Worm (Caenorhabditis elegans) whole organism, late embryonic: ENCODE data around the gene bet-2.

Experiments used
- C08G9.2 ChIP-seq: sonication (generic microtip); optimal IDR thresholded peaks from 2 replicates; lab custom pipeline; 2016; ENCODE audit warnings: mild to moderate bottlenecking, missing genetic modification characterization, moderate library complexity, missing compliant biosample characterization
- C38D4.7 ChIP-seq: fragments of 200-800 bp; sonication (Bioruptor generic); optimal IDR thresholded peaks from 2 replicates; lab custom pipeline; 2018; ENCODE audit warnings: mild to moderate bottlenecking, missing genetic modification characterization, moderate library complexity, missing compliant biosample characterization
- F13H6.1 ChIP-seq: sonication (generic microtip); optimal IDR thresholded peaks from 2 replicates; lab custom pipeline; 2016; ENCODE audit warnings: missing genetic modification characterization, missing compliant biosample characterization
- K09A11.1 ChIP-seq: sonication (generic microtip); optimal IDR thresholded peaks from 2 replicates; lab custom pipeline; 2017; ENCODE audit warnings: antibody characterized with exemption, mild to moderate bottlenecking, missing genetic modification characterization, missing compliant biosample characterization; ENCODE audit not compliant: insufficient read depth
- Y22D7AL.16 ChIP-seq: sonication (generic microtip); optimal IDR thresholded peaks from 2 replicates; lab custom pipeline; 2016; ENCODE audit warnings: missing genetic modification characterization, missing compliant biosample characterization
- ahr-1 ChIP-seq: sonication (generic microtip); optimal IDR thresholded peaks from 2 replicates; lab custom pipeline; 2016; ENCODE audit warnings: missing genetic modification characterization, missing compliant biosample characterization
- ama-1 ChIP-seq: fragments of 150-350 bp; optimal IDR thresholded peaks from 2 replicates; lab custom pipeline; 2014
- ceh-14 ChIP-seq: sonication (generic microtip); optimal IDR thresholded peaks from 2 replicates; lab custom pipeline; 2016; ENCODE audit warnings: missing genotype, missing genetic modification characterization, missing compliant biosample characterization
- ceh-18 ChIP-seq: sonication (generic microtip); optimal IDR thresholded peaks from 2 replicates; lab custom pipeline; 2016; ENCODE audit warnings: missing genetic modification characterization, missing compliant biosample characterization
- ceh-19 ChIP-seq: fragments of 200-800 bp; sonication (Bioruptor generic); optimal IDR thresholded peaks from 2 replicates; lab custom pipeline; 2018; ENCODE audit warnings: mild to moderate bottlenecking, missing genetic modification characterization, missing compliant biosample characterization
- ceh-2 ChIP-seq: sonication (generic microtip); optimal IDR thresholded peaks from 2 replicates; lab custom pipeline; 2016; ENCODE audit warnings: missing genotype, missing genetic modification characterization, missing compliant biosample characterization
- ceh-22 ChIP-seq: sonication (generic microtip); optimal IDR thresholded peaks from 2 replicates; lab custom pipeline; 2017; ENCODE audit warnings: missing biosample characterization, missing genetic modification characterization
- ceh-24 ChIP-seq: sonication (generic microtip); optimal IDR thresholded peaks from 2 replicates; lab custom pipeline; 2016; ENCODE audit warnings: mild to moderate bottlenecking, missing genetic modification characterization, missing compliant biosample characterization
- ceh-30 ChIP-seq: fragments of 150-350 bp; optimal IDR thresholded peaks from 2 replicates; lab custom pipeline; 2014; ENCODE audit warnings: missing biosample characterization, missing genetic modification characterization
- ceh-31 ChIP-seq: sonication (generic microtip); optimal IDR thresholded peaks from 2 replicates; lab custom pipeline; 2016; ENCODE audit warnings: missing genetic modification characterization, missing compliant biosample characterization
- ceh-48 ChIP-seq: sonication (generic microtip); optimal IDR thresholded peaks from 2 replicates; lab custom pipeline; 2016; ENCODE audit warnings: missing genetic modification characterization, inconsistent platforms, missing compliant biosample characterization
- ceh-6 ChIP-seq: fragments of 200-800 bp; sonication (Bioruptor generic); optimal IDR thresholded peaks from 2 replicates; lab custom pipeline; 2018; ENCODE audit warnings: mild to moderate bottlenecking, missing genetic modification characterization, missing compliant biosample characterization
- ceh-9 ChIP-seq: sonication (generic microtip); optimal IDR thresholded peaks from 2 replicates; lab custom pipeline; 2016; ENCODE audit warnings: mild to moderate bottlenecking, missing genetic modification characterization, inconsistent platforms, missing compliant biosample characterization
- che-1 ChIP-seq: sonication (generic microtip); optimal IDR thresholded peaks from 2 replicates; lab custom pipeline; 2016; ENCODE audit warnings: mild to moderate bottlenecking, missing genetic modification characterization, missing compliant biosample characterization
- dmd-4 ChIP-seq: sonication (generic microtip); optimal IDR thresholded peaks from 2 replicates; lab custom pipeline; 2016; ENCODE audit warnings: borderline replicate concordance, missing genetic modification characterization, missing compliant biosample characterization
- elt-4 ChIP-seq: sonication (generic microtip); optimal IDR thresholded peaks from 2 replicates; lab custom pipeline; 2016; ENCODE audit warnings: missing genetic modification characterization, missing compliant biosample characterization
- ets-4 ChIP-seq: sonication (generic microtip); optimal IDR thresholded peaks from 2 replicates; lab custom pipeline; 2016; ENCODE audit warnings: missing genetic modification characterization, missing compliant biosample characterization
- eyg-1 ChIP-seq: sonication (generic microtip); optimal IDR thresholded peaks from 2 replicates; lab custom pipeline; 2016; ENCODE audit warnings: missing genotype, missing genetic modification characterization, missing compliant biosample characterization
- gmeb-2 ChIP-seq: sonication (generic microtip); optimal IDR thresholded peaks from 2 replicates; lab custom pipeline; 2016; ENCODE audit warnings: missing genetic modification characterization, inconsistent platforms, missing compliant biosample characterization
- hlh-13 ChIP-seq: fragments of 200-800 bp; sonication (Bioruptor generic); optimal IDR thresholded peaks from 2 replicates; lab custom pipeline; 2018; ENCODE audit warnings: mild to moderate bottlenecking, missing genetic modification characterization, missing compliant biosample characterization
- hlh-30 ChIP-seq: sonication (generic microtip); optimal IDR thresholded peaks from 2 replicates; lab custom pipeline; 2017; ENCODE audit warnings: antibody characterized with exemption, missing genetic modification characterization, missing compliant biosample characterization; ENCODE audit not compliant: insufficient read depth
- hlh-6 ChIP-seq: sonication (generic microtip); optimal IDR thresholded peaks from 2 replicates; lab custom pipeline; 2016; ENCODE audit warnings: missing genotype, missing genetic modification characterization, missing compliant biosample characterization
- hlh-8 ChIP-seq: sonication (generic microtip); optimal IDR thresholded peaks from 2 replicates; lab custom pipeline; 2016; ENCODE audit warnings: missing genotype, missing genetic modification characterization, missing compliant biosample characterization
- lin-11 ChIP-seq: fragments of 200-800 bp; sonication (Bioruptor generic); optimal IDR thresholded peaks from 2 replicates; lab custom pipeline; 2018; ENCODE audit warnings: mild to moderate bottlenecking, missing genetic modification characterization, missing compliant biosample characterization
- mec-3 ChIP-seq: sonication (generic microtip); optimal IDR thresholded peaks from 2 replicates; lab custom pipeline; 2016; ENCODE audit warnings: borderline replicate concordance, missing genetic modification characterization, missing compliant biosample characterization
- nfya-1 ChIP-seq: sonication (generic microtip); optimal IDR thresholded peaks from 2 replicates; lab custom pipeline; 2017; ENCODE audit warnings: missing genetic modification characterization, mild to moderate bottlenecking, missing compliant biosample characterization, antibody characterized with exemption, moderate library complexity
- nhr-11 ChIP-seq: fragments of 150-350 bp; optimal IDR thresholded peaks from 2 replicates; lab custom pipeline; 2014; ENCODE audit warnings: missing biosample characterization, missing genetic modification characterization
- npax-4 ChIP-seq: sonication (generic microtip); optimal IDR thresholded peaks from 2 replicates; lab custom pipeline; 2016; ENCODE audit warnings: missing genetic modification characterization, missing compliant biosample characterization
- pag-3 ChIP-seq: sonication (generic microtip); optimal IDR thresholded peaks from 2 replicates; lab custom pipeline; 2016; ENCODE audit warnings: missing compliant biosample characterization, missing genetic modification characterization, borderline replicate concordance
- pat-9 ChIP-seq: fragments of 200-800 bp; sonication (Bioruptor generic); optimal IDR thresholded peaks from 2 replicates; lab custom pipeline; 2018; ENCODE audit warnings: mild to moderate bottlenecking, missing genetic modification characterization, moderate library complexity, missing compliant biosample characterization
- pax-1 ChIP-seq: fragments of 150-350 bp; optimal IDR thresholded peaks from 2 replicates; lab custom pipeline; 2014; ENCODE audit warnings: missing biosample characterization, missing genetic modification characterization
- pha-4 ChIP-seq: fragments of 150-350 bp; optimal IDR thresholded peaks from 2 replicates; lab custom pipeline; 2018; ENCODE audit warnings: missing biosample characterization, missing genetic modification reagents, missing genetic modification characterization
- pros-1 ChIP-seq: fragments of 150-350 bp; optimal IDR thresholded peaks from 2 replicates; lab custom pipeline; 2014; ENCODE audit warnings: missing biosample characterization, missing genetic modification reagents, missing genetic modification characterization
- rnt-1 ChIP-seq: sonication (generic microtip); optimal IDR thresholded peaks from 2 replicates; lab custom pipeline; 2016; ENCODE audit warnings: missing genetic modification characterization, missing compliant biosample characterization
- sox-4 ChIP-seq: sonication (generic microtip); optimal IDR thresholded peaks from 2 replicates; lab custom pipeline; 2017; ENCODE audit warnings: mild to moderate bottlenecking, missing genetic modification characterization, inconsistent platforms, missing compliant biosample characterization
- tbx-7 ChIP-seq: sonication (generic microtip); optimal IDR thresholded peaks from 2 replicates; lab custom pipeline; 2016; ENCODE audit warnings: missing genotype, missing genetic modification characterization, missing compliant biosample characterization
- ttx-3 ChIP-seq: sonication (generic microtip); optimal IDR thresholded peaks from 2 replicates; lab custom pipeline; 2016; ENCODE audit warnings: missing genetic modification reagents, missing genetic modification characterization, missing compliant biosample characterization
- unc-42 ChIP-seq: sonication (generic microtip); optimal IDR thresholded peaks from 2 replicates; lab custom pipeline; 2016; ENCODE audit warnings: missing genotype, missing genetic modification characterization, missing compliant biosample characterization
- unc-55 ChIP-seq: sonication (generic microtip); optimal IDR thresholded peaks from 2 replicates; lab custom pipeline; 2017; ENCODE audit warnings: missing biosample characterization, missing genetic modification reagents, missing genetic modification characterization
- unc-86 ChIP-seq: sonication (generic microtip); optimal IDR thresholded peaks from 2 replicates; lab custom pipeline; 2016; ENCODE audit warnings: missing genetic modification characterization, missing compliant biosample characterization
- zip-5 ChIP-seq: sonication (generic microtip); optimal IDR thresholded peaks from 2 replicates; lab custom pipeline; 2016; ENCODE audit warnings: missing genetic modification characterization, missing compliant biosample characterization
- ztf-16 ChIP-seq: sonication (generic microtip); optimal IDR thresholded peaks from 2 replicates; lab custom pipeline; 2017; ENCODE audit warnings: missing genetic modification characterization, missing compliant biosample characterization

The bet-2 gene

DNA sequence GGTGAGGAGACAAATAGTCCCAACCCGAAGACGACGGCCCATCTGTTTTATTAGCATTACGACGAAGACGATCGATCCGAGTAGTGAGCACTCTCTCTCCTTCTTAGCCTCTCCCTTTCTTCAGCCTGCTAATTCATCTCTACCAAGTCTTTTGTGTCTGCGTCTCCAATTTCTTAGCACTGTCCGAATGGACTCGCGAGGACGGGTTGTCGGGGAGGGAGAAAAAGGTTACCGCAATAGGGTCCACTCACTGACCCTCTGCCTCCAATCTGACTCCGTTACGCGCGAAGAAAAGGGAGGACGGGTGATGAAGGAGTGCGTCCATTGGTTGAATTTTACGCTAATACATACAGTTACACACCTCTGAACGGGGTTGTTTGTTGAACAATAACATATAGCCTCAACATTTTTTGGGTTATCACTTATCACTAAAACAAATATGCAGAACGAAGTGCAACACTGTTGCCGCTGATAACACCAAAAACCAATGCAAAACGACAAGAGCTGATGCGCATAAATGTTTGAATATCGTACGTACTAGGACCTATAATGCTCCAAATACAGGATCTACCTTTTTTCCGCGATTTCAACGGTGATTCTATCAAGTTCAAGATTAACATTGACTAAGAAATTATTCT lies 28.6 kb downstream of the bet-2 start (continued):
- no peak for TF ChIP-seq pag-3 (tag; lab: Kevin White, UChicago)
- peak; percentile 57 for TF ChIP-seq rnt-1 (tag; lab: Kevin White, UChicago)
- no peak for TF ChIP-seq Y22D7AL.16 (tag; lab: Kevin White, UChicago)
- no peak for TF ChIP-seq hlh-6 (tag; lab: Kevin White, UChicago)
- peak; percentile 73 for TF ChIP-seq unc-55 (GFP tag; lab: Kevin White, UChicago)
- TF ChIP-seq sox-4 (tag; lab: Kevin White, UChicago) = no peak
- TF ChIP-seq tbx-7 = no peak
- TF ChIP-seq pha-4 = no peak
- peak; percentile 30 for TF ChIP-seq unc-42 (tag; lab: Kevin White, UChicago)
- TF ChIP-seq C38D4.7 = no peak
- TF ChIP-seq elt-4 = no peak
- TF ChIP-seq ceh-22 = no peak
- peak; percentile 41 for TF ChIP-seq ceh-48
- no peak for TF ChIP-seq zip-5
- TF ChIP-seq ttx-3 (tag; lab: Kevin White, UChicago) = no peak
- no peak for TF ChIP-seq pat-9 (tag; lab: Kevin White, UChicago)
- TF ChIP-seq hlh-13 (GFP tag; lab: Kevin White, UChicago) = no peak
- no peak for TF ChIP-seq nhr-11 (tag; lab: Kevin White, UChicago)
- TF ChIP-seq ama-1 = no peak
- no peak for TF ChIP-seq gmeb-2 (tag; lab: Kevin White, UChicago)
- peak; percentile 30 for TF ChIP-seq C08G9.2 (tag; lab: Kevin White, UChicago)
- TF ChIP-seq lin-11 (tag; lab: Kevin White, UChicago) = no peak
- no peak for TF ChIP-seq che-1 (tag; lab: Kevin White, UChicago)
- no peak for TF ChIP-seq F13H6.1 (tag; lab: Kevin White, UChicago)
- peak; percentile 99 for TF ChIP-seq ceh-31 (tag; lab: Kevin White, UChicago)
- TF ChIP-seq npax-4 (tag; lab: Kevin White, UChicago) = no peak
- TF ChIP-seq ceh-6 (GFP tag; lab: Kevin White, UChicago) = peak; percentile 39
- no peak for TF ChIP-seq ceh-30
- TF ChIP-seq ets-4 = no peak
- no peak for TF ChIP-seq K09A11.1 (tag; lab: Kevin White, UChicago)
- TF ChIP-seq ceh-19 (GFP tag; lab: Kevin White, UChicago) = no peak
- TF ChIP-seq unc-86 = no peak
- TF ChIP-seq ceh-9 (tag; lab: Kevin White, UChicago) = no peak
- no peak for TF ChIP-seq mec-3
- TF ChIP-seq pros-1 = peak; percentile 13
- TF ChIP-seq ceh-24 (tag; lab: Kevin White, UChicago) = no peak
- TF ChIP-seq ceh-18 (tag; lab: Kevin White, UChicago) = no peak
- TF ChIP-seq dmd-4 = no peak
- TF ChIP-seq ceh-14 (tag; lab: Kevin White, UChicago) = no peak
- TF ChIP-seq ahr-1 (tag; lab: Kevin White, UChicago) = no peak
- TF ChIP-seq hlh-30 (tag; lab: Kevin White, UChicago) = peak; percentile 66
- no peak for TF ChIP-seq ztf-16
- TF ChIP-seq nfya-1 (tag; lab: Kevin White, UChicago) = peak; percentile 95
- TF ChIP-seq eyg-1 (tag; lab: Kevin White, UChicago) = no peak
- no peak for TF ChIP-seq hlh-8 (tag; lab: Kevin White, UChicago)
- TF ChIP-seq ceh-2 (tag; lab: Kevin White, UChicago) = peak; percentile 25
- no peak for TF ChIP-seq pax-1 (tag; lab: Kevin White, UChicago)
- TF ChIP-seq, all 69 proteins: peak for 16
